Worm (Caenorhabditis elegans): ENCODE results near the gene spat-2.

spat-2 gene

ce11 chrIII:10989491-10990032 is 47.2 kb upstream of the spat-2 start (continued):
- TF ChIP-seq T26A5.8 (tag; optimal IDR thresholded peaks at IDR 0.05) (peak; percentile 95), efl-1 (GFP tag; optimal IDR thresholded peaks at IDR 0.05) (no peak), zim-3 (tag; optimal IDR thresholded peaks at IDR 0.05) (peak; percentile 98), bed-2 (GFP tag; IDR thresholded peaks at IDR 0.05) (peak; percentile 72)

DNA sequence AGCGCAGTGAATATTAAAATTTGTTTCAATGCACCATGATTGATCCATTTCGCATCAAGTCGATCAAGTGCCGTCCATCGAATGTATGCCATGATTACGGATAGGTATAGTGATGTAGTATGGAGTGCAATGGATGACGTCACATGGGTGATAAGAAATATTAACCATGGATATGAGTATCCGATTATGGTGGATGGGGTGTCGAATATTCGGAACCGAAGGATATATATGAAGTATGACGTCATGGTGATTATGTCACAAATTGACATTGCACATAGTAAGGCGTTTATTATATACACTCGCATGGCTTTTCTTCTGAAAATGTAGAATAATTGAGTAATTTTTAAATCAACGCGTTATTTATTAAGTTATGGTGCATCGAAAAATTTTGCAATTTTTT is 42.7 kb upstream of the spat-2 start:
- TF ChIP-seq snpc-3.4 (tag; optimal IDR thresholded peaks at IDR 0.05) (no peak), Y79H2A.3 (GFP tag; conservative IDR thresholded peaks at IDR 0.05) (no peak), ztf-6 (GFP tag; IDR thresholded peaks at IDR 0.05) (no peak), rcor-1 (GFP tag; IDR thresholded peaks at IDR 0.05) (no peak), F57A8.1 (GFP tag; optimal IDR thresholded peaks at IDR 0.05) (no peak), nhr-80 (tag; optimal IDR thresholded peaks at IDR 0.05) (no peak), B0261.1 (tag; optimal IDR thresholded peaks at IDR 0.05) (no peak), ZK185.1 (tag; optimal IDR thresholded peaks at IDR 0.05; ENCODE audit: poor library complexity, severe bottlenecking) (no peak), ceh-91 (GFP tag; IDR thresholded peaks at IDR 0.05) (no peak), die-1 (tag; optimal IDR thresholded peaks at IDR 0.05) (no peak), F37B4.10 (GFP tag; IDR thresholded peaks at IDR 0.05) (no peak), ztf-28 (GFP tag; IDR thresholded peaks at IDR 0.05) (no peak), C17E4.6 (GFP tag; IDR thresholded peaks at IDR 0.05) (no peak), mxl-1 (tag; optimal IDR thresholded peaks at IDR 0.05) (no peak), B0035.1 (tag; optimal IDR thresholded peaks at IDR 0.05) (no peak), tlf-1 (GFP tag; optimal IDR thresholded peaks at IDR 0.05) (no peak), somi-1 (GFP tag; optimal IDR thresholded peaks at IDR 0.05) (no peak), Y53G8AR.9 (GFP tag; conservative IDR thresholded peaks at IDR 0.05) (no peak), lsl-1 (GFP tag; optimal IDR thresholded peaks at IDR 0.05) (no peak), chd-7 (tag; optimal IDR thresholded peaks at IDR 0.05) (no peak)

DNA sequence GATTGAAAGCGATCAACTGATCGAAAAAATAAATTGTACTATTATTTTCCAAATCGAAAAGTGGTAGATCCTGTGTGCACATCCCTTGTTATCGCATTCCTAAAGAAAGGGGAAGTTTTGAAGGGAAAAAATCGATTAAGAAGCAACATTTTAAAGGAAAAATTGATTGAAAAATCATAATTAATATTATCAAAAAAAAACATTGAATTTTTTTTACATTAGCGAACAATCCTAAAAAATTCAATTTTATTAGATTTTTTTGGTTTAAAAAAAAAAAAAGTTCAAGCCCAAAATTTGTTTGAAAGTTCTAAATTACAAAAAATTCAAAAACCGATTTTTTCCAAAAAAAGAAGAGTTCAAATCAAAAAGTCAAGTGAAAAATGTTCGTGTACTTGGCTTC is 41.6 kb upstream of the spat-2 start, which contains the start of gene dmsr-5:
dmsr-5 (minus strand) TSS at position 101 of the 400 bp plus-strand sequence.
- no peak for TF ChIP-seq hrde-1 (tag; optimal IDR thresholded peaks at IDR 0.05; ENCODE audit: borderline replicate concordance)

ce11 chrIII:11002808-11003207 is 33.9 kb upstream of the spat-2 start:
- TF ChIP-seq ztf-25 (GFP tag; IDR thresholded peaks at IDR 0.05) (no peak), zfh-2 (GFP tag; conservative IDR thresholded peaks at IDR 0.05) (peak; percentile 47; the same call in 1 of the 2 replicates), snpc-4 (GFP tag; optimal IDR thresholded peaks at IDR 0.05) (no peak), snpc-4 (tag; optimal IDR thresholded peaks at IDR 0.05) (peak in 1 of 4 experiments; percentile 52)

DNA sequence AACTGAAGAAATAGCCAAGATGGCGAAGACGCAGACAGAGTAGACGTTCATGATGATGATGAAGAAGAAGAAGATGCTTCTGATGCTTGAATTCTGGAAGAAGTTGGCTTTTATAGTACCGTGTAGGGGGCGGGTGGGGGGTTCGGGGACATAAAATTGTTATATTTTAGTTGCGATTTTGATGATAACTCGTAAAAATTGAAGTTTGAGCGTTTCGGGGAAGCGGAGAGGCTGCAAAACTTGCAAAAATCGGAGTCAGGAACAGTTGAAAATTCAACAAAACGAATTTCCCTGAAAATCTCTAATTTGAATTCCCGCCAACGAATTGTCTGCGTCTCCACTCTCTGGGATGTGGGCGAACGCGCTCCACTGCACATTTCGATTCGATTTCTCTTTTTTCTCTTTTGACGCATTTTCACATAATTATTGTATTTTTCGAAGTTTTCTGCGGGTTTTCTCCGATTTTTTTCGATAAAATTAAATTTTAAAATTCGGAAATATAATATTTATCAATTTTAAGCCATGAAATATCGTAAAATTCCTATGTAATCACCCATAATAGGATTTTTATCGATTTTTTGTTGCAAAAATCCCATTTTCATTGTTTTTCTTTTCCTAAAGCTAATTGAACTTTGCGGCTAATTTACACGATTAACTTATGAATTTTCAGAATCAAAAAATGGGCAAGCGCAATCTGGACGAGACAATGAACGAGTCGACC is 29.0 kb upstream of the spat-2 start, which contains the start of the genes fipr-17 and Y48A6B.3:
fipr-17 (minus strand) TSS at position 51 of the 721 bp plus-strand sequence.
Y48A6B.3 (plus strand) TSS at position 671 of the 721 bp plus-strand sequence.
- no peak for TF ChIP-seq B0035.1 (tag; optimal IDR thresholded peaks at IDR 0.05)
- peak; percentile 65 for TF ChIP-seq tbp1 (GFP tag; optimal IDR thresholded peaks at IDR 0.05)
- TF ChIP-seq hsf-1 (GFP tag; IDR thresholded peaks at IDR 0.05): peak; percentile 65; the same call in 1 of the 2 replicates
- no peak for TF ChIP-seq let-526 (GFP tag; IDR thresholded peaks at IDR 0.05)
- TF ChIP-seq madf-6 (GFP tag; IDR thresholded peaks at IDR 0.05): peak; percentile 83
- peak; percentile 96 for TF ChIP-seq efl-1 (GFP tag; optimal IDR thresholded peaks at IDR 0.05)
- TF ChIP-seq dpl-1 (GFP tag; optimal IDR thresholded peaks at IDR 0.05): peak; percentile 91
- TF ChIP-seq F55B11.4 (tag; optimal IDR thresholded peaks at IDR 0.05; ENCODE audit: borderline replicate concordance, insufficient read depth): no peak
- peak; percentile 52; the same call in 1 of the 2 replicates for TF ChIP-seq ekl-4 (GFP tag; IDR thresholded peaks at IDR 0.05)
- no peak for TF ChIP-seq T26A5.8 (tag; optimal IDR thresholded peaks at IDR 0.05)
- no peak for TF ChIP-seq nfya-1 (tag; optimal IDR thresholded peaks at IDR 0.05; ENCODE audit: borderline replicate concordance, insufficient read depth)
- no peak for TF ChIP-seq gei-17 (GFP tag; optimal IDR thresholded peaks at IDR 0.05)
- TF ChIP-seq K12H6.12 (tag; optimal IDR thresholded peaks at IDR 0.05): no peak
- no peak for TF ChIP-seq ama-1 (optimal IDR thresholded peaks at IDR 0.05)
- no peak for TF ChIP-seq ama-1 (GFP tag; optimal IDR thresholded peaks at IDR 0.05)
- no peak for TF ChIP-seq zim-3 (tag; optimal IDR thresholded peaks at IDR 0.05)
- TF ChIP-seq lir-1 (GFP tag; conservative IDR thresholded peaks at IDR 0.05): 0 out of 2 replicates have a peak, but pooled peaks have one; percentile 13
